Worm (Caenorhabditis elegans) whole organism, early embryonic: Measurements from ENCODE around the gene trx-1.

ENCODE experiments used
- B0310.2 ChIP-seq: sonication (generic microtip); optimal IDR thresholded peaks from 2 replicates; lab custom pipeline; 2016; ENCODE audit warnings: mild to moderate bottlenecking, missing genetic modification characterization, missing compliant biosample characterization
- F13C5.2 ChIP-seq: sonication (generic microtip); optimal IDR thresholded peaks from 2 replicates; lab custom pipeline; 2017; ENCODE audit warnings: mild to moderate bottlenecking, missing genetic modification characterization, inconsistent platforms, missing compliant biosample characterization
- aly-1 ChIP-seq: sonication (generic microtip); optimal IDR thresholded peaks from 2 replicates; lab custom pipeline; 2016; ENCODE audit warnings: missing genetic modification characterization, missing compliant biosample characterization
- ama-1 ChIP-seq: fragments of 150-350 bp; optimal IDR thresholded peaks from 2 replicates; lab custom pipeline; 2014
- ceh-13 ChIP-seq: fragments of 200-800 bp; sonication (Bioruptor generic); optimal IDR thresholded peaks from 2 replicates; lab custom pipeline; 2018; ENCODE audit warnings: mild to moderate bottlenecking, missing genetic modification characterization, missing compliant biosample characterization
- ceh-36 ChIP-seq: sonication (generic microtip); optimal IDR thresholded peaks from 2 replicates; lab custom pipeline; 2016; ENCODE audit warnings: missing genetic modification characterization, inconsistent platforms, missing compliant biosample characterization
- ets-7 ChIP-seq: sonication (generic microtip); optimal IDR thresholded peaks from 2 replicates; lab custom pipeline; 2016; ENCODE audit warnings: missing genotype, missing genetic modification characterization, missing compliant biosample characterization
- flt-1 ChIP-seq: fragments of 200-800 bp; sonication (Bioruptor generic); IDR thresholded peaks from 2 replicates; pipeline ENCODE4 v1.3.6; 2022; ENCODE audit warnings: missing genetic modification characterization, missing compliant biosample characterization
- hmbx-1 ChIP-seq: sonication (generic microtip); optimal IDR thresholded peaks from 2 replicates; lab custom pipeline; 2016; ENCODE audit warnings: mild to moderate bottlenecking, missing genetic modification characterization, missing compliant biosample characterization
- hmg-4 ChIP-seq: fragments of 200-800 bp; sonication (Bioruptor generic); optimal IDR thresholded peaks from 2 replicates; lab custom pipeline; 2018; ENCODE audit warnings: mild to moderate bottlenecking, missing genetic modification characterization, missing compliant biosample characterization
- hnd-1 ChIP-seq: sonication (generic microtip); optimal IDR thresholded peaks from 2 replicates; lab custom pipeline; 2016; ENCODE audit warnings: missing genetic modification characterization, missing compliant biosample characterization
- pes-1 ChIP-seq: fragments of 200-800 bp; sonication (Bioruptor generic); IDR thresholded peaks from 2 replicates; pipeline ENCODE4 v1.3.6; 2022; ENCODE audit warnings: missing genetic modification reagents, missing genetic modification characterization, missing compliant biosample characterization
- scrt-1 ChIP-seq: fragments of 200-800 bp; sonication (Bioruptor generic); IDR thresholded peaks from 2 replicates; pipeline ENCODE4 v1.3.6; 2022; ENCODE audit warnings: missing genetic modification characterization, missing compliant biosample characterization
- sea-1 ChIP-seq: fragments of 200-800 bp; sonication (Bioruptor generic); conservative IDR thresholded peaks from 2 replicates; pipeline ENCODE4 v1.3.6; 2022; ENCODE audit warnings: missing genetic modification characterization, missing compliant biosample characterization
- tbx-11 ChIP-seq: fragments of 200-800 bp; sonication (Bioruptor generic); IDR thresholded peaks from 2 replicates; pipeline ENCODE4 v1.3.6; 2022; ENCODE audit warnings: missing genetic modification characterization, missing compliant biosample characterization
- tbx-37 ChIP-seq: fragments of 200-800 bp; sonication (Bioruptor generic); conservative IDR thresholded peaks from 2 replicates; pipeline ENCODE4 v1.3.6; 2022; ENCODE audit warnings: missing genetic modification reagents, missing genetic modification characterization, missing compliant biosample characterization
- tra-4 ChIP-seq: sonication (generic microtip); optimal IDR thresholded peaks from 2 replicates; lab custom pipeline; 2017; ENCODE audit warnings: missing genetic modification characterization, missing compliant biosample characterization

trx-1 gene

DNA sequence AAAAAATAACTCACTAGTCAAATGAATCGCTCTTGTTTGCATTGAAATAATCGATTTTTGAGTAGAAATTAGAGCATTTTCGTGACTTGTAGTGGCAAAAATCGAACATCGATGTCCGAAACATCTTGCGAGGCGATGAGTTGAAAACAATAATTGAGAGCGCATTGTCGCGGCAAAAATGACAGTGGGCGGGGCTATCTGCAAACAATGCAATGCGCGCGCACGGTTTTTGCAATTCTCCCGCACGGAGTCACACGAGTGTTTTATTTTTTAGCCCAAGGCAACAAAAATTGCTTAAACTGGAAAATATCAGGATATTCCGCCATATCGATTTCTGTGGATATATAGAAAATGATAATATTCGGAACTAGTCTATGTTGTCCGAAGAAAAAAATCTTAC lies 44.9 kb downstream of the trx-1 start, which contains the start of gene B0495.9:
TSS of gene B0495.9 (minus strand) at position 171 of the 400 bp plus-strand sequence.
- peak; percentile 85 for TF ChIP-seq flt-1
- TF ChIP-seq hmbx-1 (tag; lab: Kevin White, UChicago): peak; percentile 49
- TF ChIP-seq tra-4 (tag; lab: Kevin White, UChicago): peak; percentile 66
- TF ChIP-seq sea-1 (GFP tag; lab: Robert Waterston, UW): peak; percentile 91
- peak; percentile 77 for TF ChIP-seq ceh-36
- peak; percentile 80 for TF ChIP-seq ceh-13 (GFP tag; lab: Kevin White, UChicago)
- peak; percentile 76 for TF ChIP-seq B0310.2
- no peak for TF ChIP-seq ama-1 (lab: Kevin White, UChicago)
- TF ChIP-seq pes-1 (GFP tag; lab: Robert Waterston, UW): peak; percentile 91
- TF ChIP-seq F13C5.2 (tag; lab: Kevin White, UChicago): peak; percentile 95
- peak; percentile 84 for TF ChIP-seq tbx-11 (GFP tag; lab: Robert Waterston, UW)
- peak; percentile 91 for TF ChIP-seq hmg-4 (GFP tag; lab: Kevin White, UChicago)
- TF ChIP-seq aly-1 (tag; lab: Kevin White, UChicago): peak; percentile 83
- peak; percentile 81 for TF ChIP-seq tbx-37 (GFP tag; lab: Robert Waterston, UW)
- TF ChIP-seq scrt-1: peak; percentile 90
- peak; percentile 77 for TF ChIP-seq hnd-1 (tag; lab: Kevin White, UChicago)
- TF ChIP-seq ets-7: peak; percentile 91

DNA sequence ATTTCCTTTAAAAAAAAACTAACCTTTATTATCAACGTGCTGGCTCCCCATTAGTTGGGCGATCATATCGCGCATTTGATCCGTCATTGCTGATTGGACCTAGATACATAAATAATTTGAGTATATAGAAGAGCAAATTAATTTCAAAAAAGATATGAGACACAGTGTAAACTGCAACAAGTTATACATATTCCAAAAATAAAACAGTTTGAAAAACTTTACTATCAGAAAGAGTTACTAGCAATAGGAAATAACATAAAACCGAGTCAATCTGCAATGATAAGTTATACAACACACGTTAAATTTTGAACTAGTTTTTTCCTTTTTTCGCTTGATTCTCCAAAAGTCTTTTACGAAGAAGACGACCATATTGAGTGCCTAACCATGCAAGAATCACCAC lies 46.0 kb downstream of the trx-1 start, which contains the start of gene luc-7L:
TSS of gene luc-7L (minus strand) at position 101 of the 400 bp plus-strand sequence.
- TF ChIP-seq flt-1: no peak
- TF ChIP-seq sea-1 (GFP tag; lab: Robert Waterston, UW): no peak
- no peak for TF ChIP-seq F13C5.2 (tag; lab: Kevin White, UChicago)
- no peak for TF ChIP-seq ets-7
- TF ChIP-seq ceh-13 (GFP tag; lab: Kevin White, UChicago): no peak
- no peak for TF ChIP-seq aly-1 (tag; lab: Kevin White, UChicago)
- TF ChIP-seq hmg-4 (GFP tag; lab: Kevin White, UChicago): no peak
- no peak for TF ChIP-seq B0310.2
- no peak for TF ChIP-seq tbx-11 (GFP tag; lab: Robert Waterston, UW)
- TF ChIP-seq ceh-36: no peak
- no peak for TF ChIP-seq pes-1 (GFP tag; lab: Robert Waterston, UW)
- no peak for TF ChIP-seq scrt-1
- no peak for TF ChIP-seq ama-1 (lab: Kevin White, UChicago)
- TF ChIP-seq hnd-1 (tag; lab: Kevin White, UChicago): no peak

DNA sequence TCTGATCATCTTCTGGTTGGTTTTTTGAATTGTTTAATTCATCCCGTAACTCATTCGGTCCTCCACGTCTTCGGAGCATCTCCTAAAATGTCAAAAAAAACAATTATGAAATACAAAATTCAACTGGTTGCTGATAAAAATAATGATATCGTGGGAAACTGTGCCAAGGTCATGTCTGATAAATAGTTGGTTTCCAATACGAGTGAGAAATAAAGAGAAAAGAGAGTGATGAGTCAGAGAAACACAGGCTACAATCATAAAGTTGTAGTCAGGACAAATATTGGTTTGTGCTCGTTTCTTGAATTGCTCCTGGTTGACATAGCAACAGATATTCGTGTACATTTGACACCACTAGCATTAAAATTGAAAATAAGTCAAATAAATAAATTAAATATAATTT lies 48.2 kb downstream of the trx-1 start, which contains the start of gene B0495.7:
TSS of gene B0495.7 (minus strand) at position 82 of the 400 bp plus-strand sequence.
- TF ChIP-seq aly-1 (tag; lab: Kevin White, UChicago) (no peak), hnd-1 (tag; lab: Kevin White, UChicago) (no peak), pes-1 (GFP tag; lab: Robert Waterston, UW) (no peak), B0310.2 (no peak)

DNA sequence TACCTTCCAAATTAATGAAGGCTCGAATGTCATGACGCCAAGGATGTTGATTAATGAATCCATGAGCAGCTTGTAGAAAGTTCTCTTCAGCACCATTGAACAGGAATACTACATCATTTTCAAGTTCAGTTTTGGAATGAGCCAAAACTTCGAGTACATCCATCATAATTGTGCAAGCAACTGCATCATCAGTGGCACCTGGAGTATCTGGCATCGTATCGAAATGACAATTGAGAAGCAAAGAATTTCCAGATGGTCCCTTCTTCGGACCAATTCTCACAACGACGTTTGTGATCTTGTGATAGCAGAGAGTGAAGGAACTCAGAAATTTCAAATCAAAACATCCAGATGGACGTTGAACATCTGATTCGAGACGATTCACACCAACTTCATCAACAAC lies 49.0 kb downstream of the trx-1 start:
- TF ChIP-seq tbx-11 (GFP tag; lab: Robert Waterston, UW): no peak
- TF ChIP-seq hmg-4 (GFP tag; lab: Kevin White, UChicago): no peak
- TF ChIP-seq F13C5.2 (tag; lab: Kevin White, UChicago): no peak
- TF ChIP-seq aly-1 (tag; lab: Kevin White, UChicago): no peak
- no peak for TF ChIP-seq ets-7
- no peak for TF ChIP-seq scrt-1
